Worm (Caenorhabditis elegans) whole organism, midembryonic: ENCODE measurements around the gene glt-5.
"Not testable (repeated sequence)": the region's sequence is repeated elsewhere in the genome, so short reads cannot be mapped to it uniquely, and the experiment has no call there.

ENCODE experiments used
- T22C8.4 ChIP-seq: fragments of 200-800 bp; sonication (Bioruptor generic); IDR thresholded peaks from 2 replicates; pipeline ENCODE4 v1.3.6; 2022; ENCODE audit warnings: missing genetic modification characterization, missing compliant biosample characterization
- cog-1 ChIP-seq: sonication (generic microtip); optimal IDR thresholded peaks from 2 replicates; lab custom pipeline; 2016; ENCODE audit warnings: missing genetic modification characterization, missing compliant biosample characterization
- flt-1 ChIP-seq: fragments of 200-800 bp; sonication (Bioruptor generic); IDR thresholded peaks from 2 replicates; pipeline ENCODE4 v1.3.6; 2022; ENCODE audit warnings: missing genetic modification characterization, missing compliant biosample characterization
- klf-2 ChIP-seq: fragments of 200-800 bp; sonication (Bioruptor generic); conservative IDR thresholded peaks from 2 replicates; pipeline ENCODE4 v1.3.6; 2022; ENCODE audit warnings: missing genetic modification reagents, missing genetic modification characterization, missing compliant biosample characterization
- med-1 ChIP-seq: sonication (generic microtip); optimal IDR thresholded peaks from 2 replicates; lab custom pipeline; 2017; ENCODE audit warnings: missing genetic modification characterization, mild to moderate bottlenecking, missing compliant biosample characterization, antibody characterized with exemption, missing genetic modification reagents; ENCODE audit not compliant: insufficient read depth
- ref-1 ChIP-seq: fragments of 200-800 bp; sonication (Bioruptor generic); conservative IDR thresholded peaks from 2 replicates; pipeline ENCODE4 v1.3.6; 2022; ENCODE audit warnings: missing genetic modification reagents, missing genetic modification characterization, missing compliant biosample characterization
- tab-1 ChIP-seq: fragments of 200-800 bp; sonication (Bioruptor generic); IDR thresholded peaks from 2 replicates; pipeline ENCODE4 v1.3.6; 2022; ENCODE audit warnings: missing genetic modification characterization, missing compliant biosample characterization
- ztf-23 ChIP-seq: fragments of 200-800 bp; sonication (Bioruptor generic); IDR thresholded peaks from 2 replicates; pipeline ENCODE4 v1.3.6; 2022; ENCODE audit warnings: missing genetic modification reagents, missing genetic modification characterization, missing compliant biosample characterization
- ztf-29 ChIP-seq: fragments of 200-800 bp; sonication (Bioruptor generic); IDR thresholded peaks from 2 replicates; pipeline ENCODE4 v1.3.6; 2022; ENCODE audit warnings: missing genetic modification reagents, missing genetic modification characterization, missing compliant biosample characterization

Gene glt-5

ce11 chrII:9738820-9739219, 30.1 kb upstream of the glt-5 start:
- no peak for TF ChIP-seq T22C8.4 (GFP tag; lab: Robert Waterston, UW)
- no peak for TF ChIP-seq ref-1
- TF ChIP-seq tab-1 (GFP tag; lab: Robert Waterston, UW): no peak
- no peak for TF ChIP-seq klf-2 (GFP tag; lab: Robert Waterston, UW)
- no peak for TF ChIP-seq ztf-23 (GFP tag; lab: Robert Waterston, UW)
- TF ChIP-seq med-1 (GFP tag; lab: Kevin White, UChicago): no peak

ce11 chrII:9735785-9736184, 27.1 kb upstream of the glt-5 start:
- no peak for TF ChIP-seq tab-1 (GFP tag; lab: Robert Waterston, UW)
- TF ChIP-seq ref-1: no peak
- TF ChIP-seq flt-1 (GFP tag; lab: Robert Waterston, UW): no peak
- no peak for TF ChIP-seq cog-1 (tag; lab: Kevin White, UChicago)

ce11 chrII:9731810-9732209, 23.1 kb upstream of the glt-5 start, which contains the start of gene mab-3:
Gene mab-3, plus strand, starts transcription at chrII:9732137.
- TF ChIP-seq ztf-29, T22C8.4, ztf-23 (GFP tag; lab: Robert Waterston, UW): not testable (repeated sequence)

- no peak for TF ChIP-seq cog-1 (tag; lab: Kevin White, UChicago)
- TF ChIP-seq ztf-23 (GFP tag; lab: Robert Waterston, UW): no peak
- no peak for TF ChIP-seq flt-1 (GFP tag; lab: Robert Waterston, UW)
- no peak for TF ChIP-seq ztf-29 (GFP tag; lab: Robert Waterston, UW)
- TF ChIP-seq ref-1: no peak
- no peak for TF ChIP-seq klf-2 (GFP tag; lab: Robert Waterston, UW)
- TF ChIP-seq T22C8.4 (GFP tag; lab: Robert Waterston, UW): no peak
- no peak for TF ChIP-seq med-1 (GFP tag; lab: Kevin White, UChicago)
Observed at ce11 chrII:9729866-9730265, 21.2 kb upstream of the glt-5 start.

- TF ChIP-seq med-1 (GFP tag; lab: Kevin White, UChicago) (no peak), flt-1 (GFP tag; lab: Robert Waterston, UW) (no peak), ztf-23 (GFP tag; lab: Robert Waterston, UW) (no peak), klf-2 (GFP tag; lab: Robert Waterston, UW) (no peak), T22C8.4 (GFP tag; lab: Robert Waterston, UW) (no peak), ztf-29 (GFP tag; lab: Robert Waterston, UW) (no peak), tab-1 (GFP tag; lab: Robert Waterston, UW) (no peak), ref-1 (no peak), cog-1 (tag; lab: Kevin White, UChicago) (no peak)
Observed at ce11 chrII:9729196-9729595, 20.5 kb upstream of the glt-5 start.

ce11 chrII:9728506-9728905, 19.8 kb upstream of the glt-5 start:
- TF ChIP-seq ztf-29 (GFP tag; lab: Robert Waterston, UW) (no peak), flt-1 (GFP tag; lab: Robert Waterston, UW) (no peak), ref-1 (no peak)

- TF ChIP-seq tab-1 (GFP tag; lab: Robert Waterston, UW) (no peak), med-1 (GFP tag; lab: Kevin White, UChicago) (no peak), cog-1 (tag; lab: Kevin White, UChicago) (no peak), ref-1 (no peak), T22C8.4 (GFP tag; lab: Robert Waterston, UW) (no peak), flt-1 (GFP tag; lab: Robert Waterston, UW) (no peak), ztf-23 (GFP tag; lab: Robert Waterston, UW) (no peak), klf-2 (GFP tag; lab: Robert Waterston, UW) (no peak), ztf-29 (GFP tag; lab: Robert Waterston, UW) (no peak)
Observed at ce11 chrII:9727192-9727699, 18.6 kb upstream of the glt-5 start.

- TF ChIP-seq tab-1 (GFP tag; lab: Robert Waterston, UW) (no peak), klf-2 (GFP tag; lab: Robert Waterston, UW) (no peak)
Observed at ce11 chrII:9725056-9725455, 16.4 kb upstream of the glt-5 start.

ce11 chrII:9724464-9724863, 15.8 kb upstream of the glt-5 start, which contains the start of gene cutl-2:
Gene cutl-2, minus strand, starts transcription at chrII:9724673.
- TF ChIP-seq T22C8.4 (GFP tag; lab: Robert Waterston, UW) (no peak), ref-1 (no peak), tab-1 (GFP tag; lab: Robert Waterston, UW) (no peak), flt-1 (GFP tag; lab: Robert Waterston, UW) (no peak), cog-1 (tag; lab: Kevin White, UChicago) (no peak), ztf-29 (GFP tag; lab: Robert Waterston, UW) (no peak), med-1 (GFP tag; lab: Kevin White, UChicago) (no peak), klf-2 (GFP tag; lab: Robert Waterston, UW) (no peak), ztf-23 (GFP tag; lab: Robert Waterston, UW) (no peak)

- not testable (repeated sequence) for TF ChIP-seq ref-1; ztf-23 (GFP tag; lab: Robert Waterston, UW); flt-1 (GFP tag; lab: Robert Waterston, UW)
Observed at ce11 chrII:9718631-9719252, 10.1 kb upstream of the glt-5 start, which contains the start of gene Y53C12A.11. Gene Y53C12A.11, minus strand, starts transcription at chrII:9718698.
